Worm (Caenorhabditis elegans): Measurements from ENCODE around the gene C06G1.1.

C06G1.1 gene

ce11 chrX:16634708-16635107, 1.6 kb downstream of the C06G1.1 start:
- peak; percentile 71 for TF ChIP-seq nhr-28 (tag; optimal IDR thresholded peaks at IDR 0.05)
- TF ChIP-seq ztf-11 (tag; optimal IDR thresholded peaks at IDR 0.05), result peak; percentile 40
- peak; percentile 91 for TF ChIP-seq ceh-43 (GFP tag; optimal IDR thresholded peaks at IDR 0.05)
- peak; percentile 43 for TF ChIP-seq nhr-2 (tag; optimal IDR thresholded peaks at IDR 0.05)
- TF ChIP-seq drap-1 (GFP tag; optimal IDR thresholded peaks at IDR 0.05), result peak; percentile 96
- TF ChIP-seq elt-1 (tag; optimal IDR thresholded peaks at IDR 0.05; ENCODE audit: borderline replicate concordance, insufficient read depth), result no peak
- peak; percentile 87 for TF ChIP-seq flh-1 (GFP tag; optimal IDR thresholded peaks at IDR 0.05)
- TF ChIP-seq tbx-8 (GFP tag; optimal IDR thresholded peaks at IDR 0.05), result peak; percentile 87
- peak; percentile 67 for TF ChIP-seq elt-3 (tag; optimal IDR thresholded peaks at IDR 0.05)
- peak; percentile 66 for TF ChIP-seq ces-1 (GFP tag; optimal IDR thresholded peaks at IDR 0.05)
- peak; percentile 39 for TF ChIP-seq blmp-1 (tag; optimal IDR thresholded peaks at IDR 0.05)
- peak; percentile 71 for TF ChIP-seq nhr-237 (tag; optimal IDR thresholded peaks at IDR 0.05)
- peak; percentile 92 for TF ChIP-seq lin-32 (GFP tag; optimal IDR thresholded peaks at IDR 0.05)
- TF ChIP-seq zip-8 (tag; optimal IDR thresholded peaks at IDR 0.05), result no peak
- peak; percentile 72 for TF ChIP-seq unc-39 (tag; optimal IDR thresholded peaks at IDR 0.05)
- peak; percentile 77 for TF ChIP-seq pha-4 (tag; optimal IDR thresholded peaks at IDR 0.05)
- TF ChIP-seq sptf-1 (tag; optimal IDR thresholded peaks at IDR 0.05), result peak; percentile 97
- TF ChIP-seq unc-120 (tag; optimal IDR thresholded peaks at IDR 0.05; ENCODE audit: poor library complexity, severe bottlenecking), result peak; percentile 97
- TF ChIP-seq bed-3 (GFP tag; optimal IDR thresholded peaks at IDR 0.05), result peak; percentile 86
- TF ChIP-seq mls-2 (tag; optimal IDR thresholded peaks at IDR 0.05), result peak; percentile 96
- TF ChIP-seq hlh-1 (tag; optimal IDR thresholded peaks at IDR 0.05), result peak; percentile 82
- peak; percentile 61 for TF ChIP-seq ceh-39 (tag; optimal IDR thresholded peaks at IDR 0.05)
- peak; percentile 47 for TF ChIP-seq lsy-2 (tag; optimal IDR thresholded peaks at IDR 0.05)
- TF ChIP-seq ham-2 (GFP tag; optimal IDR thresholded peaks at IDR 0.05), result peak; percentile 92
- peak; percentile 96 for TF ChIP-seq ceh-83 (GFP tag; optimal IDR thresholded peaks at IDR 0.05)
- peak; percentile 31 for TF ChIP-seq nhr-76 (tag; optimal IDR thresholded peaks at IDR 0.05)
- peak; percentile 97 for TF ChIP-seq cnd-1 (tag; optimal IDR thresholded peaks at IDR 0.05)
- peak; percentile 82 for TF ChIP-seq lin-13 (tag; optimal IDR thresholded peaks at IDR 0.05)
- TF ChIP-seq sem-2 (GFP tag; optimal IDR thresholded peaks at IDR 0.05), result peak; percentile 92
- no peak for TF ChIP-seq snpc-4 (tag; optimal IDR thresholded peaks at IDR 0.05)
- peak; percentile 96 for TF ChIP-seq M03D4.4 (tag; optimal IDR thresholded peaks at IDR 0.05)
- peak; percentile 94 for TF ChIP-seq mep-1 (tag; optimal IDR thresholded peaks at IDR 0.05)
- peak; percentile 57 for TF ChIP-seq unc-62 (GFP tag; optimal IDR thresholded peaks at IDR 0.05)
- peak; percentile 85 for TF ChIP-seq nhr-12 (tag; optimal IDR thresholded peaks at IDR 0.05)
- TF ChIP-seq mab-5 (tag; optimal IDR thresholded peaks at IDR 0.05), result no peak

- no peak for TF ChIP-seq sptf-1 (tag; optimal IDR thresholded peaks at IDR 0.05)
These were observed 8.5 kb downstream of the C06G1.1 start for ce11 chrX:16641678-16642077.

ce11 chrX:16643246-16643645, 10.1 kb downstream of the C06G1.1 start:
- no peak for TF ChIP-seq ztf-11 (tag; optimal IDR thresholded peaks at IDR 0.05)
- no peak for TF ChIP-seq ces-1 (GFP tag; optimal IDR thresholded peaks at IDR 0.05)
- no peak for TF ChIP-seq ceh-83 (GFP tag; optimal IDR thresholded peaks at IDR 0.05)
- no peak for TF ChIP-seq unc-62 (GFP tag; optimal IDR thresholded peaks at IDR 0.05)
- TF ChIP-seq zip-8 (tag; optimal IDR thresholded peaks at IDR 0.05), result no peak
- no peak for TF ChIP-seq snpc-4 (tag; optimal IDR thresholded peaks at IDR 0.05)
- TF ChIP-seq lin-13 (tag; optimal IDR thresholded peaks at IDR 0.05), result no peak

- TF ChIP-seq nhr-237 (tag; optimal IDR thresholded peaks at IDR 0.05) (no peak), flh-1 (GFP tag; optimal IDR thresholded peaks at IDR 0.05) (no peak), zip-8 (tag; optimal IDR thresholded peaks at IDR 0.05) (no peak), unc-120 (tag; optimal IDR thresholded peaks at IDR 0.05; ENCODE audit: poor library complexity, severe bottlenecking) (no peak)
These were observed 11.7 kb downstream of the C06G1.1 start for ce11 chrX:16644889-16645288.

Data from whole organism, mixed stage, embryonic.